Fruit fly (Drosophila melanogaster): ENCODE data around the gene CG42729.

Gene CG42729

DNA sequence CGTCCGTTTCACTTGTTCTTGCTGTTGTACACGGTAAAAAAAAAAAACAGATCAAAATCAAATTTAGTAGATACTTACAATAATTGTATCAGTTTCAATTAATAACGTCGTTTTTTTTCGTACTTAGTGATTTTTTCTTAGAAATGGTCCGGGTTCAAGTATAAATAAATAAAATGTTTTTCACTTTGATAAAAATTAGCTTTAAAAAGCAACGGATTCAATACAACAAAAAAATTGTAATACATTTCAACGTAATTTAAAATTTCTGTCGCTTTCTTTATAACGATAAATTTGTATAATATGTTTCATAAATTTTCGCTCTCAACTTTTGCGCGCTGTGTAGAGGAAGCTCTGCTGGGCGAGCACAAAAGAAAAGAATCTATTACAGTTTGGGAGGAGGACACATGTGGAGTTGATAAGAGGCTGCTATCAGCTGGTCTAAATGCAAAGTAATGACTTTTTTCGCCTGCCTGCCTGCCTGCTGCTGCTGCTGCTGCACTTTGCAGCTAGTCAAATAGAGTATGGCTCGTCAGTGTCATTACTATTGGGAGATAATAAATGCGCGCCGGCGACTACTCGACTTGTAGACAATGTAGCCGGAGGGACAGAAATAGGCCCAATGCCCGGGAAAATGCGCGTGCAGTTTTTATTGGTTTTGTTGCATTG, 10.7 kb upstream of the CG42729 start (continued):
- TF ChIP-seq fd64A (GFP tag; optimal IDR thresholded peaks at IDR 0.05): no peak
- TF ChIP-seq CG10462 (GFP tag; optimal IDR thresholded peaks at IDR 0.05): peak; percentile 35
- TF ChIP-seq gsb-n (tag; optimal IDR thresholded peaks at IDR 0.05): peak; percentile 64
- no peak for TF ChIP-seq ken (GFP tag; IDR thresholded peaks at IDR 0.05)
- peak; percentile 63 for TF ChIP-seq CG10267 (tag; optimal IDR thresholded peaks at IDR 0.05)
- TF ChIP-seq pnt (GFP tag; optimal IDR thresholded peaks at IDR 0.05): peak; percentile 2
- no peak for TF ChIP-seq Stat92E (GFP tag; optimal IDR thresholded peaks at IDR 0.05)
- TF ChIP-seq lab (GFP tag; optimal IDR thresholded peaks at IDR 0.05): peak; percentile 68
- peak in 1 of 2 experiments; percentile 80 for TF ChIP-seq bsh (GFP tag; optimal IDR thresholded peaks at IDR 0.05)
- peak; percentile 42 for TF ChIP-seq Med (GFP tag)
- TF ChIP-seq CG13424 (tag; optimal IDR thresholded peaks at IDR 0.05): peak; percentile 71
- TF ChIP-seq trh (GFP tag; optimal IDR thresholded peaks at IDR 0.05): peak; percentile 63
- TF ChIP-seq CG11696 (GFP tag; IDR thresholded peaks at IDR 0.05): 0 out of 2 replicates have a peak, but pooled peaks have one; percentile 11
- TF ChIP-seq Lhr (GFP tag; optimal IDR thresholded peaks at IDR 0.05): no peak
- peak; percentile 32 for TF ChIP-seq slp2 (GFP tag; optimal IDR thresholded peaks at IDR 0.05)
- TF ChIP-seq CG31388 (GFP tag; optimal IDR thresholded peaks at IDR 0.05): no peak
- no peak for TF ChIP-seq caup (GFP tag; optimal IDR thresholded peaks at IDR 0.05; ENCODE audit: severe bottlenecking)
- TF ChIP-seq ranshi (GFP tag; IDR thresholded peaks at IDR 0.05): peak; percentile 12; the same call in 1 of the 2 replicates
- TF ChIP-seq Asciz (GFP tag; optimal IDR thresholded peaks at IDR 0.05): peak; percentile 75
- no peak for TF ChIP-seq h (optimal IDR thresholded peaks at IDR 0.05)
- TF ChIP-seq TFAM (GFP tag; optimal IDR thresholded peaks at IDR 0.05): no peak
- TF ChIP-seq lbe (GFP tag; optimal IDR thresholded peaks at IDR 0.05): no peak
- TF ChIP-seq CG11085 (GFP tag; IDR thresholded peaks at IDR 0.05): no peak
- TF ChIP-seq croc (GFP tag; conservative IDR thresholded peaks at IDR 0.05): peak; percentile 21; the same call in 1 of the 3 replicates
- no peak for TF ChIP-seq cas (GFP tag; IDR thresholded peaks at IDR 0.05)
- no peak for TF ChIP-seq ato (GFP tag; IDR thresholded peaks at IDR 0.05; ENCODE audit: partially characterized antibody)
- TF ChIP-seq CG17359 (tag; optimal IDR thresholded peaks at IDR 0.05): peak; percentile 62
- TF ChIP-seq zen (tag; optimal IDR thresholded peaks at IDR 0.05): peak; percentile 74
- TF ChIP-seq CG10654 (GFP tag; optimal IDR thresholded peaks at IDR 0.05): peak; percentile 33
- TF ChIP-seq CG33557 (GFP tag; optimal IDR thresholded peaks at IDR 0.05): peak; percentile 46
- peak; percentile 77 for TF ChIP-seq CG4424 (GFP tag; optimal IDR thresholded peaks at IDR 0.05)
- peak; percentile 53 for TF ChIP-seq Nf-YB (GFP tag; optimal IDR thresholded peaks at IDR 0.05)
- TF ChIP-seq CG4854 (GFP tag; optimal IDR thresholded peaks at IDR 0.05): no peak
- no peak for TF ChIP-seq CG16813 (GFP tag; IDR thresholded peaks at IDR 0.05; ENCODE audit: partially characterized antibody)
- TF ChIP-seq CG7839 (tag; optimal IDR thresholded peaks at IDR 0.05): peak; percentile 84
- TF ChIP-seq pita (GFP tag; optimal IDR thresholded peaks at IDR 0.05): no peak
- no peak for TF ChIP-seq hbn (GFP tag; IDR thresholded peaks at IDR 0.05; ENCODE audit: partially characterized antibody)
- peak; percentile 88 for TF ChIP-seq nmo (GFP tag; optimal IDR thresholded peaks at IDR 0.05)
- no peak for TF ChIP-seq CG14014 (GFP tag; IDR thresholded peaks at IDR 0.05)
- TF ChIP-seq Hr78 (GFP tag; optimal IDR thresholded peaks at IDR 0.05): peak in 1 of 2 experiments; percentile 35
- TF ChIP-seq Taf1 (GFP tag; IDR thresholded peaks at IDR 0.05): no peak
- peak; percentile 63 for TF ChIP-seq HHEX (GFP tag; optimal IDR thresholded peaks at IDR 0.05)
- no peak for TF ChIP-seq Mrtf (GFP tag; IDR thresholded peaks at IDR 0.05)
- no peak for TF ChIP-seq corto (GFP tag; optimal IDR thresholded peaks at IDR 0.05)
- TF ChIP-seq jumu (GFP tag; optimal IDR thresholded peaks at IDR 0.05): peak; percentile 1
- peak; percentile 1 for TF ChIP-seq CG11398 (GFP tag; optimal IDR thresholded peaks at IDR 0.05)
- no peak for TF ChIP-seq CrebB (tag; optimal IDR thresholded peaks at IDR 0.05)
- peak; percentile 56 for TF ChIP-seq Drgx (GFP tag; IDR thresholded peaks at IDR 0.05)
- peak; percentile 4 for TF ChIP-seq her (GFP tag; optimal IDR thresholded peaks at IDR 0.05)

Data from whole organism, embryonic.